Fruit fly (Drosophila melanogaster) whole organism, prepupa: ENCODE results near the gene CG11382.

Experiments
- CG11294 ChIP-seq: fragments of 200-800 bp; sonication (Bioruptor generic); IDR thresholded peaks from 2 replicates; pipeline ENCODE4 v1.3.6; 2022; ENCODE audit warnings: missing biosample characterization, missing genetic modification characterization
- CG11762 ChIP-seq: fragments of 200-800 bp; sonication (Bioruptor generic); optimal IDR thresholded peaks from 3 replicates; lab custom pipeline; 2016; ENCODE audit warnings: missing biosample characterization, missing genetic modification characterization; ENCODE audit not compliant: insufficient read depth
- CG11902 ChIP-seq: fragments of 200-800 bp; sonication (Bioruptor generic); optimal IDR thresholded peaks from 3 replicates; lab custom pipeline; 2016; ENCODE audit warnings: missing biosample characterization, missing genetic modification characterization
- CG15336 ChIP-seq: fragments of 200-800 bp; sonication (Bioruptor generic); IDR thresholded peaks from 2 replicates; pipeline ENCODE4 v1.3.6; 2022; ENCODE audit warnings: missing biosample characterization, missing genetic modification characterization
- CG1621 ChIP-seq: fragments of 200-800 bp; sonication (Bioruptor generic); optimal IDR thresholded peaks from 3 replicates; lab custom pipeline; 2018; ENCODE audit warnings: missing biosample characterization, mild to moderate bottlenecking, missing genetic modification characterization
- CG32006 ChIP-seq: fragments of 200-800 bp; sonication (Bioruptor generic); optimal IDR thresholded peaks from 3 replicates; lab custom pipeline; 2017; ENCODE audit warnings: missing biosample characterization, mild to moderate bottlenecking, missing genetic modification characterization
- CG34406 ChIP-seq: fragments of 200-800 bp; sonication (Bioruptor generic); optimal IDR thresholded peaks from 3 replicates; lab custom pipeline; 2016; ENCODE audit warnings: missing biosample characterization, missing genetic modification characterization
- CG3919 ChIP-seq: fragments of 200-800 bp; sonication (Bioruptor generic); optimal IDR thresholded peaks from 3 replicates; lab custom pipeline; 2016; ENCODE audit warnings: missing biosample characterization, missing genetic modification characterization
- CG6792 ChIP-seq: fragments of 200-800 bp; sonication (Bioruptor generic); optimal IDR thresholded peaks from 3 replicates; lab custom pipeline; 2016; ENCODE audit warnings: missing biosample characterization, missing genetic modification characterization
- CG6808 ChIP-seq: fragments of 200-800 bp; sonication (Bioruptor generic); optimal IDR thresholded peaks from 3 replicates; lab custom pipeline; 2017; ENCODE audit warnings: missing biosample characterization, missing genetic modification characterization, mild to moderate bottlenecking, moderate library complexity, missing genetic modification reagents
- CG7368 ChIP-seq: fragments of 200-800 bp; sonication (Bioruptor generic); optimal IDR thresholded peaks from 3 replicates; lab custom pipeline; 2016; ENCODE audit warnings: missing biosample characterization, missing genetic modification characterization
- CG8119 ChIP-seq: fragments of 200-800 bp; sonication (Bioruptor generic); IDR thresholded peaks from 3 replicates; pipeline ENCODE4 v1.3.6; 2022; ENCODE audit warnings: missing biosample characterization, missing genetic modification characterization
- CG8319 ChIP-seq: fragments of 200-800 bp; sonication (Bioruptor generic); optimal IDR thresholded peaks from 3 replicates; lab custom pipeline; 2016; ENCODE audit warnings: missing biosample characterization, missing genetic modification characterization
- CG8632 ChIP-seq: fragments of 200-800 bp; sonication (Bioruptor generic); optimal IDR thresholded peaks from 3 replicates; lab custom pipeline; 2016; ENCODE audit warnings: missing biosample characterization, missing genetic modification characterization
- Eip78C ChIP-seq: fragments of 200-800 bp; sonication (Bioruptor generic); peaks from one replicate; lab custom pipeline; 2016; ENCODE audit warnings: missing biosample characterization, missing genetic modification characterization
- Eip93F ChIP-seq: fragments of 200-800 bp; sonication (Bioruptor generic); optimal IDR thresholded peaks from 2 replicates; lab custom pipeline; 2016; ENCODE audit warnings: missing biosample characterization, mild to moderate bottlenecking, missing genetic modification characterization
- Ets96B ChIP-seq: fragments of 200-800 bp; optimal IDR thresholded peaks from 2 replicates; lab custom pipeline; 2019; ENCODE audit warnings: missing biosample characterization, mild to moderate bottlenecking, missing genetic modification characterization, moderate library complexity
- Hr38 ChIP-seq: sonication (Bioruptor generic); optimal IDR thresholded peaks from 2 replicates; lab custom pipeline; 2016; ENCODE audit warnings: missing biosample characterization, missing genetic modification characterization
- Hr39 ChIP-seq: fragments of 200-800 bp; sonication (Bioruptor generic); optimal IDR thresholded peaks from 2 replicates; lab custom pipeline; 2016; ENCODE audit warnings: missing biosample characterization, missing genetic modification characterization
- Hr4 ChIP-seq: fragments of 200-800 bp; sonication (Bioruptor generic); optimal IDR thresholded peaks from 3 replicates; lab custom pipeline; 2016; ENCODE audit warnings: missing biosample characterization, missing genetic modification characterization
- Met ChIP-seq: fragments of 200-800 bp; sonication (Bioruptor generic); optimal IDR thresholded peaks from 3 replicates; lab custom pipeline; 2016; ENCODE audit warnings: missing biosample characterization, missing genetic modification characterization
- OdsH ChIP-seq: fragments of 200-800 bp; sonication (Bioruptor generic); optimal IDR thresholded peaks from 3 replicates; lab custom pipeline; 2016; ENCODE audit warnings: missing biosample characterization, missing genetic modification characterization
- Smox ChIP-seq: fragments of 200-800 bp; sonication (Bioruptor generic); optimal IDR thresholded peaks from 3 replicates; lab custom pipeline; 2016; ENCODE audit warnings: missing biosample characterization, missing genetic modification characterization
- Sox14 ChIP-seq: fragments of 200-800 bp; sonication (Bioruptor generic); optimal IDR thresholded peaks from 3 replicates; lab custom pipeline; 2016; ENCODE audit warnings: missing biosample characterization, missing genetic modification characterization
- Sox15 ChIP-seq: fragments of 200-800 bp; sonication (Bioruptor generic); optimal IDR thresholded peaks from 3 replicates; lab custom pipeline; 2016; ENCODE audit warnings: missing biosample characterization, missing genetic modification characterization
- achi ChIP-seq: fragments of 200-800 bp; sonication (Bioruptor generic); optimal IDR thresholded peaks from 3 replicates; lab custom pipeline; 2016; ENCODE audit warnings: missing biosample characterization, missing genetic modification characterization
- acj6 ChIP-seq: fragments of 200-800 bp; sonication (Bioruptor generic); optimal IDR thresholded peaks from 3 replicates; lab custom pipeline; 2016; ENCODE audit warnings: missing biosample characterization, missing genetic modification characterization
- dac ChIP-seq: fragments of 200-800 bp; sonication (Bioruptor generic); optimal IDR thresholded peaks from 2 replicates; lab custom pipeline; 2017; ENCODE audit warnings: missing biosample characterization, mild to moderate bottlenecking, missing genetic modification characterization
- dsx ChIP-seq: fragments of 200-800 bp; optimal IDR thresholded peaks from 3 replicates; lab custom pipeline; 2019; ENCODE audit warnings: missing biosample characterization, mild to moderate bottlenecking, missing genetic modification characterization, moderate library complexity; ENCODE audit not compliant: poor library complexity, severe bottlenecking
- eg ChIP-seq: fragments of 200-800 bp; sonication (Bioruptor generic); IDR thresholded peaks from 3 replicates; pipeline ENCODE4 v1.3.6; 2022; ENCODE audit warnings: missing biosample characterization, missing genetic modification characterization
- fd59A ChIP-seq: fragments of 200-800 bp; sonication (Bioruptor generic); optimal IDR thresholded peaks from 2 replicates; lab custom pipeline; 2017; ENCODE audit warnings: missing biosample characterization, mild to moderate bottlenecking, missing genetic modification characterization, missing genetic modification reagents
- fd85E ChIP-seq: fragments of 200-800 bp; sonication (Bioruptor generic); optimal IDR thresholded peaks from 3 replicates; lab custom pipeline; 2016; ENCODE audit warnings: missing biosample characterization, missing genetic modification characterization
- fkh ChIP-seq: fragments of 200-800 bp; sonication (Bioruptor generic); optimal IDR thresholded peaks from 3 replicates; lab custom pipeline; 2017; ENCODE audit warnings: missing biosample characterization, mild to moderate bottlenecking, missing genetic modification characterization, moderate library complexity
- pdm3 ChIP-seq: fragments of 200-800 bp; sonication (Bioruptor generic); optimal IDR thresholded peaks from 3 replicates; lab custom pipeline; 2016; ENCODE audit warnings: missing biosample characterization, missing genetic modification characterization
- salr ChIP-seq, 2 experiments: fragments of 200-800 bp; sonication (Bioruptor generic); optimal IDR thresholded peaks; 3 replicates each; lab custom pipeline; 2016 to 2018; ENCODE audit warnings: missing biosample characterization in 2 of 2, missing genetic modification characterization in 2 of 2, mild to moderate bottlenecking in 1 of 2
- svp ChIP-seq: fragments of 200-800 bp; sonication (Bioruptor generic); peaks from one replicate; lab custom pipeline; 2016; ENCODE audit warnings: missing biosample characterization, missing genetic modification characterization
- topi ChIP-seq: fragments of 200-800 bp; sonication (Bioruptor generic); optimal IDR thresholded peaks from 3 replicates; lab custom pipeline; 2016; ENCODE audit warnings: missing biosample characterization, missing genetic modification characterization
- vri ChIP-seq: fragments of 200-800 bp; sonication (Bioruptor generic); optimal IDR thresholded peaks from 3 replicates; lab custom pipeline; 2016; ENCODE audit warnings: missing biosample characterization, mild to moderate bottlenecking, missing genetic modification characterization

CG11382 gene

DNA sequence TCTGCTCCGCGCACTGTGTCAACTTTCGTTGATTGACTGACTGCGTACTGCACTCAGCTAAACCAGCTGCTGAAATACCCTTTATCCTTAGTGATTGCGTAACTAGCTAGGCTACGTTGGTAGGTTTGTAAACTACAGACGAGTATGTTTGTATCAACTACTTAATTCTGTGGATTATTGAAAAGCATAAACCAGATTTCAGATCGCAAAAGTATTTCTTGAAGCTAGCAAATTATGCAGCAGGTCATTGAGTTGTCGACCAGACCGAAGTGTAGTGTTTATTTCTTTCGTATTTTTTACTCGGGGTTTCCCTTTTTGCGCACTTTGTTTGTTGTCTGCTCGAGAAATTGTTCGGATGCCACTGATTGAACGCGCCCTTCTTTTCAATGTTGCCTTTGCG lies 39.0 kb downstream of the CG11382 start (continued):
- TF ChIP-seq CG11294 (GFP tag; lab: Robert Waterston, UW) (no peak), CG11762 (GFP tag; lab: Kevin White, UChicago) (peak; percentile 68), Hr4 (GFP tag; lab: Kevin White, UChicago) (peak; percentile 50), CG7368 (GFP tag; lab: Kevin White, UChicago) (peak; percentile 90), Sox14 (peak; percentile 88), fd85E (GFP tag; lab: Kevin White, UChicago) (peak; percentile 29), fd59A (peak; percentile 75), acj6 (GFP tag; lab: Kevin White, UChicago) (peak; percentile 85), svp (GFP tag; lab: Kevin White, UChicago) (peak; percentile 95), vri (peak; percentile 76), CG1621 (tag; lab: Kevin White, UChicago) (peak; percentile 82), Eip78C (GFP tag; lab: Kevin White, UChicago) (peak; percentile 97), CG8319 (GFP tag; lab: Kevin White, UChicago) (peak; percentile 79), Ets96B (peak; percentile 84), pdm3 (GFP tag; lab: Kevin White, UChicago) (peak; percentile 89), CG34406 (GFP tag; lab: Kevin White, UChicago) (peak; percentile 86)
- TF ChIP-seq, all 60 proteins: peak for 51

DNA sequence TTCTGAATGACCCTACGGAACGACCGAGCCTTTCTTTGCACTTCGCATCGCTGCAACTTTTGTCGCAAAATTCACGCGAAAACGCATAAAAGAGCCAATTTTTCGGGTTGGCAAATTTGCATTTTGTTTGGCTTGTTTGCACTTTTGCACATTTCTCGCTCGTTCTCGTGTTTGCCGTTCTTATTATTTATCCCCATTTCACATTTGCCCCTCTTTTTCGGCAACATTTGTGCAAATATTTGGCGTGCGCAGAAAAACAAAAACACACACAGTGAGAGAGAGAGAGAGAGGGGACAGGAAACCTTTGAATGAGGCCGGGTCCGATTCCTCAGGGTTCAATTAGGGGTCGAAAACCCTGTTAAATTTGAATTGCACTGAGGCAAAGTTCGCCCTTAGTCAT lies 39.8 kb downstream of the CG11382 start:
- peak; percentile 17 for TF ChIP-seq Met (GFP tag; lab: Kevin White, UChicago)
- peak; percentile 1 for TF ChIP-seq topi
- no peak for TF ChIP-seq Hr39
- TF ChIP-seq vri = peak; percentile 15

DNA sequence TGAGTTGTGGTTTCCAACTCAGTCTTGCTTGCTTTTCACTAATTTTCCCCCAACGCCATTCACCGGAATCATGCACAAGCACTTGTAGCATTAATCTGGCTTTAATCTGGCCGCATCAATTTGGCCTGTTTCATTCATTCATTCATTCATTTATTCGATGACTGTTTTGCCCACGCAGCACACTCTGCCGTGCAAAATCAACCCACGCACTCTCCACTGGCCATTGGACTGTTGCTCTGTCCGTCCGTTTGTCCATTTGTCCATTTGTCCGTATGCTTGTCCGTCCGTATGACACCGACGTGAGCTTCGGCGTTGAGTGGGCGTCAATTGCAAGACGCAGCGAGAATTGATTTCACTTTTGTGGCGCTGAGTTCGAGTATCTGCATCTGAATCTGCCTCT lies 40.3 kb downstream of the CG11382 start:
- TF ChIP-seq CG11902 (no peak), CG11762 (GFP tag; lab: Kevin White, UChicago) (no peak), CG8632 (GFP tag; lab: Kevin White, UChicago) (no peak), CG1621 (tag; lab: Kevin White, UChicago) (no peak), achi (GFP tag; lab: Kevin White, UChicago) (no peak), Hr38 (GFP tag; lab: Kevin White, UChicago) (no peak)

DNA sequence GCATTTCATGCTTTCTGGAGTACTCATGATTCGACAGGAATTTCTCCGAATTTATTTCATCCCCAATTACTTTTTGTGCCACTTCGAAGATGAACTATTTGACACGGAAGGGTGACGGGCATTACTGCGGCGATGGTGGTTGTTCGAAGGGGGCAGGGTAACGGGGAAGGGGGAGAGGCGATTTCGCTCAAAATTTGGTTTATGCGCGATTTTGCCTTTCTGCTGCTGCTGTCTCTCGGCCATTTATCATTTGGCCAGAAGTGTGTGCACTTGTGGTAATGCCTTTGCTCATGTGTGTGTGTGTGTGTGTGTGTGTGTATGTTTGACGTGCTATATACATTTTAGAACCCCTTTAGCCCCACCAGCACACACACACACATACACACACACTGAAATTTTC lies 43.2 kb downstream of the CG11382 start:
- no peak for TF ChIP-seq Hr38 (GFP tag; lab: Kevin White, UChicago)
- no peak for TF ChIP-seq topi
- no peak for TF ChIP-seq CG6808
- TF ChIP-seq, all 60 proteins: peak for 0

DNA sequence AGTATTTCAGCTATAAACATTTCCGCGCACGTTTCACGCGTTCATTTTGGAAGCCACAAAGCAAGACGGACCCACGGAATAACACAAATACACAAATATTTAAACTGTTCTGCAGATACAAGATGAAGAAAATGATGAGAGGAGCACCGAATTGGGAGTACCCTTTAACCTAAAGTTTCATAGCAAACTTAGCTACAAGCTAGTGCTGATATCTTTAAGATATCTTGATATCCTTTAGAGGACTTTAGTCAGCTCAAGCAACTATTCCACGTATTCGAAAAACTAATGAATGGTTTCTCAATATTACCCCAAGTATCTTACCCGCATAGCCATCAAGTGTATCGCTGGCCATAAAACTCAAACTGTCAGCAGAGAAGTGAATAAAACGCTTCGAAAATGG lies 46.4 kb downstream of the CG11382 start:
- no peak for TF ChIP-seq Sox14
- peak; percentile 47 for TF ChIP-seq Eip78C (GFP tag; lab: Kevin White, UChicago)
- no peak for TF ChIP-seq CG7368 (GFP tag; lab: Kevin White, UChicago)
- TF ChIP-seq Met (GFP tag; lab: Kevin White, UChicago) = peak; percentile 7
- no peak for TF ChIP-seq Smox (GFP tag; lab: Kevin White, UChicago)
- TF ChIP-seq svp (GFP tag; lab: Kevin White, UChicago) = peak; percentile 57

DNA sequence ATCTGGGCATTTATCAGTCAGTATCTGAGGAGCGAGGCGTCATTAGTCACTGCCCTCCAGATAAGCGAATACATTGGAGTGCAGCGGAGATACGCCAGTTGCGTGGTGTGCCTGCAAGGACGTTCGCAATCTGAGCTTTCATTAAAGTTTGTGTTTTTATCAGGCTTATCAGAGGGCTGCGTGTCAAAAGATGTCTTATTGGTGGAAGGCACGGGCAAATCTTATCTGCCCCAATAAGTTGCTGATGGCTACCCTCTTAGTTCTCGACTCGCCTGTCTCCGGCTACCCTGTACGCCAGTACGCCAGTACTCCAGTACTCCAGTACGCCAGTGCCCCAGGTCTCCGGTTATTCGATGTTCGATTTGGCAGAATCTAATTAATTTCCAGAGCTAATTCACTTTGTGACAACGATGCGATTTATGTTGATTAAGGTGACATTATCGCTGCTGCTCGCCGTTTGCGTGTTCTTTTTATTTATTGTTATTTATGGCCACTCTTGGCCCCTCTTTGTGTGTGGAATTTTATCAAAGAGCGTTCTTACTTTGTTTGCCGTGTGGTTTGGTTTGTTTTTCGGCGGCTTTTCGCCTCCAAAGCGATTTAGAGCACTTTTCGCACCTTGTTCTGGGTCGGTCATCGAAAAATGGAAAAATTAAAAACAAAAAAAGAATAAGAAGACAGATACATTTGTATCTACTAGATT lies 47.1 kb downstream of the CG11382 start:
- TF ChIP-seq CG3919 (GFP tag; lab: Kevin White, UChicago) (no peak), Eip93F (peak; percentile 19), svp (GFP tag; lab: Kevin White, UChicago) (peak; percentile 41), CG11294 (GFP tag; lab: Robert Waterston, UW) (no peak), vri (peak; percentile 34)

DNA sequence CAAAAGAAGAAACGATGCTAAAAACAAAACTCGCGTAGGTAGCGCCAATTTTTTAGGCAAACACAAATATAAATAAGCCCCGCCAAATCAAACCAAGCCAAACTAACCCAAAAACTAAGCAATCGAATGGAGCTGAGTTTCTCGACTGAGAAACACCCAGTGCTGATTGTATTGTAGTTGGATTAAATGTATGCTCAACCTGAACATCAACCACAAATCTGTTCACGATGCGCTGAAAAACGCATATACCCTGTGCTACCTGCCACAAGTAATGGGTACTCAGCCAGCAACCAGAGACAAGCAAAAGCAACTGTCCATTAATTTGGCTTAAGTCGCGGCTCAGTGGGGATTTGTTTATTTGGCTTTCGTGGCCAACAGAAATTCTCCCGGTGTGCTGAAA lies 50.6 kb downstream of the CG11382 start:
- TF ChIP-seq Hr4 (GFP tag; lab: Kevin White, UChicago) (peak; percentile 42), CG6792 (no peak), eg (GFP tag; lab: Robert Waterston, UW) (0 out of 3 replicates have a peak, but pooled peaks have one; percentile 15), Sox15 (GFP tag; lab: Kevin White, UChicago) (no peak), CG15336 (GFP tag; lab: Robert Waterston, UW) (peak; percentile 31; the same call in 1 of the 2 replicates), CG6808 (no peak), dac (no peak), CG32006 (peak; percentile 24), salr (GFP tag; optimal IDR thresholded peaks at IDR 0.05; lab: Kevin White, UChicago) (no peak), OdsH (peak; percentile 28), Hr38 (GFP tag; lab: Kevin White, UChicago) (no peak), svp (GFP tag; lab: Kevin White, UChicago) (no peak), CG11294 (GFP tag; lab: Robert Waterston, UW) (no peak), Eip78C (GFP tag; lab: Kevin White, UChicago) (peak; percentile 49), CG8119 (GFP tag; lab: Robert Waterston, UW) (no peak), fkh (GFP tag; lab: Kevin White, UChicago) (peak; percentile 30), Hr39 (peak; percentile 5), dsx (GFP tag; lab: Kevin White, UChicago) (no peak), acj6 (GFP tag; lab: Kevin White, UChicago) (peak; percentile 8)
